Worm (Caenorhabditis elegans) whole organism, L4 larva: Measurements from ENCODE around the gene F07C6.4.

Source experiments
- ama-1 ChIP-seq: fragments of 150-350 bp; optimal IDR thresholded peaks from 2 replicates; lab custom pipeline; 2014; ENCODE audit warnings: inconsistent platforms, mixed read lengths
- daf-19 ChIP-seq: fragments of 200-800 bp; sonication (Bioruptor generic); conservative IDR thresholded peaks from 2 replicates; pipeline ENCODE4 v1.3.6; 2022; ENCODE audit warnings: missing genetic modification characterization, missing compliant biosample characterization
- daf-8 ChIP-seq: fragments of 200-800 bp; sonication (Bioruptor generic); IDR thresholded peaks from 2 replicates; pipeline ENCODE4 v1.3.6; 2022; ENCODE audit warnings: missing genetic modification characterization, missing compliant biosample characterization
- dpl-1 ChIP-seq: fragments of 150-350 bp; optimal IDR thresholded peaks from 2 replicates; lab custom pipeline; 2014; ENCODE audit warnings: missing biosample characterization, missing genetic modification reagents, missing genetic modification characterization
- fkh-10 ChIP-seq: fragments of 150-350 bp; optimal IDR thresholded peaks from 2 replicates; lab custom pipeline; 2014; ENCODE audit warnings: missing biosample characterization, missing genetic modification reagents, missing genetic modification characterization
- lin-39 ChIP-seq: fragments of 150-350 bp; optimal IDR thresholded peaks from 2 replicates; lab custom pipeline; 2014; ENCODE audit warnings: missing biosample characterization, missing genetic modification reagents, missing genetic modification characterization
- mdt-29 ChIP-seq: fragments of 200-800 bp; sonication (Bioruptor generic); IDR thresholded peaks from 2 replicates; pipeline ENCODE4 v1.3.6; 2022; ENCODE audit warnings: missing genetic modification reagents, missing genetic modification characterization, missing compliant biosample characterization
- mes-2 ChIP-seq: sonication (generic microtip); optimal IDR thresholded peaks from 2 replicates; lab custom pipeline; 2016; ENCODE audit warnings: missing genotype, mild to moderate bottlenecking, missing genetic modification characterization, missing compliant biosample characterization; ENCODE audit not compliant: poor library complexity, severe bottlenecking
- nhr-11 ChIP-seq: fragments of 150-350 bp; optimal IDR thresholded peaks from 2 replicates; lab custom pipeline; 2014; ENCODE audit warnings: missing biosample characterization, missing genetic modification characterization
- nhr-237 ChIP-seq: sonication (generic microtip); optimal IDR thresholded peaks from 2 replicates; lab custom pipeline; 2017; ENCODE audit warnings: missing biosample characterization, missing genetic modification characterization
- nhr-77 ChIP-seq: fragments of 150-350 bp; optimal IDR thresholded peaks from 2 replicates; lab custom pipeline; 2014; ENCODE audit warnings: missing biosample characterization, missing genetic modification characterization
- tag-97 ChIP-seq: fragments of 200-800 bp; sonication (Bioruptor generic); IDR thresholded peaks from 2 replicates; pipeline ENCODE4 v1.3.6; 2022; ENCODE audit warnings: missing genetic modification characterization, missing compliant biosample characterization
- tra-1 ChIP-seq: fragments of 200-800 bp; sonication (Bioruptor generic); IDR thresholded peaks from 2 replicates; pipeline ENCODE4 v1.3.6; 2022; ENCODE audit warnings: missing genetic modification reagents, missing genetic modification characterization, missing compliant biosample characterization

- TF ChIP-seq tag-97 (GFP tag; lab: Robert Waterston, UW) = no peak
- TF ChIP-seq ama-1 (lab: Kevin White, UChicago) = no peak
- TF ChIP-seq dpl-1 (GFP tag; lab: Kevin White, UChicago) = no peak
- TF ChIP-seq nhr-11 (tag; lab: Kevin White, UChicago) = no peak
- TF ChIP-seq daf-8 (GFP tag; lab: Robert Waterston, UW) = no peak
- TF ChIP-seq fkh-10 = no peak
- no peak for TF ChIP-seq nhr-237 (tag; lab: Kevin White, UChicago)
- no peak for TF ChIP-seq tra-1
- no peak for TF ChIP-seq mdt-29 (GFP tag; lab: Robert Waterston, UW)
- TF ChIP-seq lin-39 (tag; lab: Kevin White, UChicago) = no peak
- TF ChIP-seq mes-2 (tag; lab: Kevin White, UChicago) = no peak
- TF ChIP-seq nhr-77 (tag; lab: Kevin White, UChicago) = no peak
- no peak for TF ChIP-seq daf-19 (GFP tag; lab: Robert Waterston, UW)
These were observed 24.7 kb upstream of the F07C6.4 start for ce11 chrIV:12780980-12781379.
